Worm (Caenorhabditis elegans) whole organism, young adult: ENCODE data around the gene T22E5.1.
A peak's percentile ranks its signal among the peaks of the same experiment; 100 is the strongest.

Experiments
- nhr-120 ChIP-seq: fragments of 200-800 bp; sonication (Bioruptor generic); IDR thresholded peaks from 2 replicates; pipeline ENCODE4 v1.3.6; 2022; ENCODE audit warnings: missing genetic modification characterization, missing compliant biosample characterization
- nhr-80 ChIP-seq: sonication (generic microtip); optimal IDR thresholded peaks from 2 replicates; lab custom pipeline; 2016; ENCODE audit warnings: missing genetic modification characterization, missing compliant biosample characterization

T22E5.1 gene

DNA sequence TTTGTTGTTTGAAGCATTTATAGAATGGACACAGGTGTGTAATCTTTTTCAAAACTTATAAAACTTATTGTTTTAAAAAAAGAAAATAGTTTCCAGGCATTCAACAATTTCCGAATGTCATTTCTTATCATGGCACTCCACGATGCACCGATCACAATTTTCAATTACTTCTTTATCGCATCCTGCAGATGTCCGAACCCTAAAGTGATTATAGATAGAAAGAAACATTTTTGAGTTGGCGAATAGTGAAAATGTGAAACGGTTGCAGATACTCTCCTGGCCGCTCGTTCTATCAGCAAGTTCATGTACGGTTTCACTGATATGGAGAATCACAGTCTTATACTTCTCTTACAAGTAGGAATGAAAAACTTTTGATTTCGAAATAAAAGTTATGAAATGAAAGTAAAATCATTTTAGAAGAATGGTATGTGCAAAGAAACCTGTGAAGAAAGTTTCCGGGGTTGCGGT lies 50.4 kb downstream of the T22E5.1 start, which contains the start of gene C15B12.2:
C15B12.2 (plus strand) TSS at position 418 of the 468 bp plus-strand sequence.
- TF ChIP-seq nhr-120 (GFP tag; lab: Robert Waterston, UW) (no peak), nhr-80 (tag; lab: Kevin White, UChicago) (peak; percentile 78)
